Fruit fly (Drosophila melanogaster) whole organism, embryonic: ENCODE measurements around the gene p115.

Experiments used
- ATbp ChIP-seq: fragments of 200-800 bp; sonication (Bioruptor generic); optimal IDR thresholded peaks from 2 replicates; lab custom pipeline; 2017; ENCODE audit warnings: missing biosample characterization, mild to moderate bottlenecking, missing genetic modification characterization, missing genetic modification reagents
- CG10431 ChIP-seq: fragments of 200-800 bp; sonication (Bioruptor generic); optimal IDR thresholded peaks from 3 replicates; lab custom pipeline; 2018; ENCODE audit warnings: missing biosample characterization, mild to moderate bottlenecking, missing genetic modification characterization
- CG10543 ChIP-seq: fragments of 200-800 bp; sonication (Bioruptor generic); optimal IDR thresholded peaks from 3 replicates; lab custom pipeline; 2017; ENCODE audit warnings: missing biosample characterization, mild to moderate bottlenecking, missing genetic modification characterization, moderate library complexity
- CG10654 ChIP-seq: fragments of 200-800 bp; sonication (Bioruptor generic); optimal IDR thresholded peaks from 2 replicates; lab custom pipeline; 2016; ENCODE audit warnings: missing biosample characterization, missing genetic modification characterization
- CG12071 ChIP-seq: fragments of 200-800 bp; sonication (Bioruptor generic); optimal IDR thresholded peaks from 3 replicates; lab custom pipeline; 2018; ENCODE audit warnings: missing biosample characterization, mild to moderate bottlenecking, missing genetic modification characterization
- CG12391 ChIP-seq: fragments of 200-800 bp; sonication (Bioruptor generic); optimal IDR thresholded peaks from 3 replicates; lab custom pipeline; 2018; ENCODE audit warnings: missing biosample characterization, mild to moderate bottlenecking, missing genetic modification characterization, moderate library complexity
- CG15011 ChIP-seq: fragments of 200-800 bp; sonication (Bioruptor generic); optimal IDR thresholded peaks from 3 replicates; lab custom pipeline; 2018; ENCODE audit warnings: missing biosample characterization, mild to moderate bottlenecking, missing genetic modification characterization
- CG15073 ChIP-seq: fragments of 200-800 bp; sonication (Bioruptor generic); optimal IDR thresholded peaks from 2 replicates; lab custom pipeline; 2016; ENCODE audit warnings: missing biosample characterization, missing genetic modification characterization
- CG15696 ChIP-seq: fragments of 200-800 bp; sonication (Bioruptor generic); optimal IDR thresholded peaks from 2 replicates; lab custom pipeline; 2019; ENCODE audit warnings: missing biosample characterization, mild to moderate bottlenecking, missing genetic modification characterization, moderate library complexity
- CG17802 ChIP-seq: fragments of 200-800 bp; sonication (Bioruptor generic); optimal IDR thresholded peaks from 2 replicates; lab custom pipeline; 2018; ENCODE audit warnings: missing biosample characterization, mild to moderate bottlenecking, missing genetic modification characterization, moderate library complexity
- CG18764 ChIP-seq: fragments of 200-800 bp; sonication (Bioruptor generic); optimal IDR thresholded peaks from 3 replicates; lab custom pipeline; 2016; ENCODE audit warnings: missing biosample characterization, missing genetic modification characterization
- CG34376 ChIP-seq: fragments of 200-800 bp; sonication (Bioruptor generic); optimal IDR thresholded peaks from 2 replicates; lab custom pipeline; 2018; ENCODE audit warnings: missing biosample characterization, mild to moderate bottlenecking, missing genetic modification characterization
- CG43689 ChIP-seq: fragments of 200-800 bp; sonication (Bioruptor generic); IDR thresholded peaks from 2 replicates; pipeline ENCODE4 v1.3.6; 2022; ENCODE audit warnings: missing biosample characterization, missing genetic modification characterization
- CG6175 ChIP-seq: fragments of 200-800 bp; sonication (Bioruptor generic); IDR thresholded peaks from 3 replicates; pipeline ENCODE4 v1.3.6; 2022; ENCODE audit warnings: missing biosample characterization, missing genetic modification characterization
- CG7786 ChIP-seq: fragments of 200-800 bp; sonication (Bioruptor generic); optimal IDR thresholded peaks from 2 replicates; lab custom pipeline; 2016; ENCODE audit warnings: missing biosample characterization, missing genetic modification characterization
- CG9932 ChIP-seq: fragments of 200-800 bp; sonication (Bioruptor generic); IDR thresholded peaks from 2 replicates; pipeline ENCODE4 v1.3.6; 2022; ENCODE audit warnings: missing biosample characterization, missing genetic modification characterization
- CHES-1-like ChIP-seq: fragments of 200-800 bp; sonication (Bioruptor generic); optimal IDR thresholded peaks from 2 replicates; lab custom pipeline; 2016; ENCODE audit warnings: missing biosample characterization, missing genetic modification characterization
- Dip2 ChIP-seq: fragments of 200-800 bp; sonication (Bioruptor generic); IDR thresholded peaks from 2 replicates; pipeline ENCODE4 v1.3.6; 2022; ENCODE audit warnings: missing biosample characterization, missing genetic modification characterization
- Ets97D ChIP-seq: fragments of 200-800 bp; sonication (Bioruptor generic); optimal IDR thresholded peaks from 3 replicates; lab custom pipeline; 2016; ENCODE audit warnings: missing biosample characterization, missing genetic modification characterization
- Fer1 ChIP-seq: fragments of 200-800 bp; sonication (Bioruptor generic); optimal IDR thresholded peaks from 2 replicates; lab custom pipeline; 2017; ENCODE audit warnings: missing biosample characterization, mild to moderate bottlenecking, missing genetic modification characterization
- H2.0 ChIP-seq: fragments of 200-800 bp; sonication (Bioruptor generic); IDR thresholded peaks from 2 replicates; pipeline ENCODE4 v1.3.6; 2022; ENCODE audit warnings: missing biosample characterization, missing genetic modification characterization
- Jarid2 ChIP-seq: fragments of 200-800 bp; sonication (Bioruptor generic); optimal IDR thresholded peaks from 3 replicates; lab custom pipeline; 2017; ENCODE audit warnings: mild to moderate bottlenecking, missing biosample characterization, missing genetic modification reagents, missing genetic modification characterization
- Kr ChIP-seq: fragments of 200-800 bp; sonication (Bioruptor generic); optimal IDR thresholded peaks from 2 replicates; lab custom pipeline; 2017; ENCODE audit warnings: missing biosample characterization, mild to moderate bottlenecking, missing genetic modification characterization
- Lhr ChIP-seq: fragments of 200-800 bp; sonication (Bioruptor generic); optimal IDR thresholded peaks from 3 replicates; lab custom pipeline; 2017; ENCODE audit warnings: mild to moderate bottlenecking, missing biosample characterization, missing genetic modification reagents, missing genetic modification characterization
- Lim3 ChIP-seq: fragments of 200-800 bp; sonication (Bioruptor generic); IDR thresholded peaks from 2 replicates; pipeline ENCODE4 v1.3.6; 2022; ENCODE audit warnings: missing biosample characterization, missing genetic modification characterization
- MTF-1 ChIP-seq: fragments of 200-800 bp; sonication (Bioruptor generic); optimal IDR thresholded peaks from 2 replicates; lab custom pipeline; 2018; ENCODE audit warnings: missing biosample characterization, mild to moderate bottlenecking, missing genetic modification characterization, borderline replicate concordance
- Mes4 ChIP-seq: fragments of 200-800 bp; sonication (Bioruptor generic); optimal IDR thresholded peaks from 2 replicates; lab custom pipeline; 2016; ENCODE audit warnings: missing biosample characterization, missing genetic modification characterization
- Neu2 ChIP-seq: fragments of 200-800 bp; sonication (Bioruptor generic); optimal IDR thresholded peaks from 3 replicates; lab custom pipeline; 2016; ENCODE audit warnings: missing biosample characterization, missing genetic modification characterization, borderline replicate concordance
- PHDP ChIP-seq: fragments of 200-800 bp; sonication (Bioruptor generic); optimal IDR thresholded peaks from 3 replicates; lab custom pipeline; 2018; ENCODE audit warnings: missing biosample characterization, mild to moderate bottlenecking, missing genetic modification characterization, moderate library complexity
- Rfx ChIP-seq: fragments of 200-800 bp; sonication (Bioruptor generic); IDR thresholded peaks from 2 replicates; pipeline ENCODE4 v1.3.6; 2022; ENCODE audit warnings: missing biosample characterization, missing genetic modification characterization
- Six4 ChIP-seq: fragments of 200-800 bp; sonication (Bioruptor generic); optimal IDR thresholded peaks from 2 replicates; lab custom pipeline; 2016; ENCODE audit warnings: missing biosample characterization, missing genetic modification characterization
- al ChIP-seq: fragments of 200-800 bp; sonication (Bioruptor generic); IDR thresholded peaks from 2 replicates; pipeline ENCODE4 v1.3.6; 2022; ENCODE audit warnings: missing biosample characterization, missing genetic modification characterization
- chif ChIP-seq, 2 experiments: fragments of 200-800 bp; sonication (Bioruptor generic); optimal IDR thresholded peaks; 3 replicates each; lab custom pipeline; 2016; ENCODE audit warnings: missing biosample characterization in 2 of 2, missing genetic modification characterization in 2 of 2
- corto ChIP-seq: fragments of 200-800 bp; sonication (Bioruptor generic); optimal IDR thresholded peaks from 2 replicates; lab custom pipeline; 2016; ENCODE audit warnings: missing biosample characterization, mild to moderate bottlenecking, missing genetic modification characterization, moderate library complexity
- crol ChIP-seq: fragments of 200-800 bp; sonication (Bioruptor generic); IDR thresholded peaks from 2 replicates; pipeline ENCODE4 v1.3.6; 2022; ENCODE audit warnings: missing biosample characterization, missing genetic modification characterization
- fd102C ChIP-seq: fragments of 200-800 bp; sonication (Bioruptor generic); optimal IDR thresholded peaks from 2 replicates; lab custom pipeline; 2018; ENCODE audit warnings: missing biosample characterization, mild to moderate bottlenecking, missing genetic modification characterization, moderate library complexity
- ftz-f1 ChIP-seq: fragments of 200-800 bp; sonication (Bioruptor generic); optimal IDR thresholded peaks from 2 replicates; lab custom pipeline; 2016; ENCODE audit warnings: missing biosample characterization, missing genetic modification characterization
- gcm2 ChIP-seq: fragments of 200-800 bp; sonication (Bioruptor generic); optimal IDR thresholded peaks from 2 replicates; lab custom pipeline; 2016; ENCODE audit warnings: missing biosample characterization, missing genetic modification characterization
- gro ChIP-seq: fragments of 200-800 bp; sonication (Bioruptor generic); optimal IDR thresholded peaks from 2 replicates; lab custom pipeline; 2016; ENCODE audit warnings: missing biosample characterization, missing genetic modification characterization
- oc ChIP-seq: fragments of 200-800 bp; sonication (Bioruptor generic); optimal IDR thresholded peaks from 2 replicates; lab custom pipeline; 2018; ENCODE audit warnings: missing biosample characterization, mild to moderate bottlenecking, missing genetic modification characterization, moderate library complexity
- p53 ChIP-seq: fragments of 200-800 bp; sonication (Bioruptor generic); optimal IDR thresholded peaks from 2 replicates; lab custom pipeline; 2016; ENCODE audit warnings: missing biosample characterization, missing genetic modification characterization
- prd ChIP-seq, 3 experiments: fragments of >200 bp in 2 of 3; fragments of 200-800 bp in 1 of 3; sonication (Bioruptor generic) in 1 of 3; optimal IDR thresholded peaks in 2 of 3; IDR thresholded peaks in 1 of 3; 2 replicates in 2 of 3; 3 replicates in 1 of 3; pipeline versions ENCODE4 v1.3.6 to Lab custom; 2017 to 2022; ENCODE audit warnings: missing biosample characterization in 1 of 3, missing genetic modification characterization in 1 of 3
- repo ChIP-seq: fragments of 200-800 bp; sonication (Bioruptor generic); optimal IDR thresholded peaks from 2 replicates; lab custom pipeline; 2016; ENCODE audit warnings: missing biosample characterization, missing genetic modification characterization
- row ChIP-seq: fragments of 200-800 bp; sonication (Bioruptor generic); IDR thresholded peaks from 3 replicates; pipeline ENCODE4 v1.3.6; 2022; ENCODE audit warnings: missing biosample characterization, missing genetic modification characterization
- run ChIP-seq: fragments of 200-800 bp; sonication (Bioruptor generic); optimal IDR thresholded peaks from 3 replicates; lab custom pipeline; 2018; ENCODE audit warnings: missing biosample characterization, mild to moderate bottlenecking, missing genetic modification characterization
- scrt ChIP-seq: fragments of 200-800 bp; sonication (Bioruptor generic); optimal IDR thresholded peaks from 2 replicates; lab custom pipeline; 2018; ENCODE audit warnings: missing biosample characterization, mild to moderate bottlenecking, missing genetic modification characterization, moderate library complexity
- slou ChIP-seq: fragments of 200-800 bp; sonication (Bioruptor generic); optimal IDR thresholded peaks from 3 replicates; lab custom pipeline; 2016; ENCODE audit warnings: missing biosample characterization, missing genetic modification characterization
- tll ChIP-seq, 2 experiments: fragments of 200-800 bp in 1 of 2; fragments of >200 bp in 1 of 2; sonication (Bioruptor generic) in 1 of 2; optimal IDR thresholded peaks; 2 replicates each; lab custom pipeline; 2017 to 2019; ENCODE audit warnings: missing biosample characterization in 2 of 2, missing genetic modification characterization in 2 of 2, mild to moderate bottlenecking in 1 of 2, moderate library complexity in 1 of 2
- zfh2 ChIP-seq: fragments of 200-800 bp; sonication (Bioruptor generic); optimal IDR thresholded peaks from 2 replicates; lab custom pipeline; 2016; ENCODE audit warnings: missing biosample characterization, missing genetic modification characterization

p115 gene

DNA sequence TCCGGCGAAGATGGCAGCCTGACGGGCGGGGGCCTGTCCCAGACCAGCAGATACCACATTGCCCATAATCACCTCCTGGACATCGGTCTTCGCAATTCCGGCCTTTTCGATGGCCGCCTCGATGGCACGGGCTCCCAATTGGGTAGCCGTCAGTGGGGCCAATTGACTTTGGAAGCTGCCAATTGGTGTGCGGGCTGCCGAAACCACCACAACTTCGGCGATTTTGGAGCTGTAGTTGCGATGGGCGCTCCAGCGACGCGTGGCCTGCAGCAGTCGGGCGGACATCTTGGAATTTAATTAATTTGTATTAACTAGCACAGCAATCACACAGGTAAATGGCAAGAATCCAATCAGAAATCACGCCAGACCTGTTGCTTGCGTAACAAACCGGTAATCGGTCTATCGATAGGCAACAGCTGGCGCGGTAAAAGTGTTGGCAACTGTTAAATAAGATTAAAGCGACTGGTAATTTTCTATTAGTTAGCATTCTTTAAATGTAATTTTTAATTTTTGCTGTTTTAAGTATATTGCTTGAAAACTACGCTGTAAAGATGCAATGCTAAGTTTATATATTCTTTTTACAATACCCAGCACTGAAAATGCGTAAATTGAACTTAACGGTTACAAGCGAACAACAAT lies 5.3 kb upstream of the p115 start, which contains the start of gene Acat1 (continued):
- no peak for TF ChIP-seq CG12071 (GFP tag; lab: Kevin White, UChicago)
- TF ChIP-seq Lhr = peak; percentile 27
- no peak for TF ChIP-seq CG43689 (GFP tag; lab: Robert Waterston, UW)
- TF ChIP-seq Six4 (GFP tag; lab: Kevin White, UChicago) = peak; percentile 15
- TF ChIP-seq oc = no peak
- no peak for TF ChIP-seq Neu2
- peak; percentile 26; the same call in 1 of the 2 replicates for TF ChIP-seq H2.0 (GFP tag; lab: Robert Waterston, UW)
- TF ChIP-seq CG15011 (GFP tag; lab: Kevin White, UChicago) = no peak
- no peak for TF ChIP-seq gcm2 (GFP tag; lab: Kevin White, UChicago)
- no peak for TF ChIP-seq gro (GFP tag; lab: Kevin White, UChicago)
- no peak for TF ChIP-seq prd (optimal IDR thresholded peaks at IDR 0.05; lab: Kevin White, UChicago)
- peak; percentile 72 for TF ChIP-seq prd (GFP tag; IDR thresholded peaks at IDR 0.05; lab: Robert Waterston, UW)
- TF ChIP-seq Mes4 (GFP tag; lab: Kevin White, UChicago) = no peak
- no peak for TF ChIP-seq CG10431
- TF ChIP-seq CG10654 = peak; percentile 48
- TF ChIP-seq Fer1 (GFP tag; lab: Kevin White, UChicago) = no peak
- no peak for TF ChIP-seq Lim3
- no peak for TF ChIP-seq fd102C (GFP tag; lab: Kevin White, UChicago)
- TF ChIP-seq CG9932 (GFP tag; lab: Robert Waterston, UW) = peak; percentile 57
- no peak for TF ChIP-seq CG6175 (GFP tag; lab: Robert Waterston, UW)
- TF ChIP-seq scrt (GFP tag; lab: Kevin White, UChicago) = peak; percentile 91
- TF ChIP-seq CG15696 (tag; lab: Kevin White, UChicago) = no peak
- TF ChIP-seq run (tag; lab: Kevin White, UChicago) = no peak
- peak; percentile 8 to 38 for TF ChIP-seq chif (GFP tag; optimal IDR thresholded peaks at IDR 0.05; lab: Kevin White, UChicago)
- TF ChIP-seq tll (GFP tag; optimal IDR thresholded peaks at IDR 0.05; lab: Kevin White, UChicago) = no peak
- TF ChIP-seq corto (GFP tag; lab: Kevin White, UChicago) = peak; percentile 49
- TF ChIP-seq Dip2 (GFP tag; lab: Robert Waterston, UW) = no peak
- peak; percentile 31 for TF ChIP-seq CHES-1-like (GFP tag; lab: Kevin White, UChicago)
- no peak for TF ChIP-seq p53 (GFP tag; lab: Kevin White, UChicago)
- TF ChIP-seq Jarid2 (GFP tag; lab: Kevin White, UChicago) = peak; percentile 12
- peak; percentile 43; the same call in 1 of the 3 replicates for TF ChIP-seq row (GFP tag; lab: Robert Waterston, UW)
- TF ChIP-seq PHDP = peak; percentile 61
- peak; percentile 42 for TF ChIP-seq repo
- TF ChIP-seq Kr = no peak
- no peak for TF ChIP-seq slou
- TF ChIP-seq ATbp (GFP tag; lab: Kevin White, UChicago) = no peak
- TF ChIP-seq Ets97D (GFP tag; lab: Kevin White, UChicago) = peak; percentile 53
- no peak for TF ChIP-seq CG10543 (GFP tag; lab: Kevin White, UChicago)
- TF ChIP-seq ftz-f1 = no peak
- no peak for TF ChIP-seq CG15073 (GFP tag; lab: Kevin White, UChicago)
- TF ChIP-seq MTF-1 (GFP tag; lab: Kevin White, UChicago) = peak; percentile 6
- peak; percentile 40 for TF ChIP-seq CG7786 (GFP tag; lab: Kevin White, UChicago)
- no peak for TF ChIP-seq crol (GFP tag; lab: Robert Waterston, UW)
- peak; percentile 7; the same call in 1 of the 2 replicates for TF ChIP-seq al (GFP tag; lab: Robert Waterston, UW)
- no peak for TF ChIP-seq CG17802 (tag; lab: Kevin White, UChicago)
- peak; percentile 77 for TF ChIP-seq zfh2 (GFP tag; lab: Kevin White, UChicago)
- peak; percentile 15 for TF ChIP-seq CG18764
- TF ChIP-seq CG34376 (GFP tag; lab: Kevin White, UChicago) = peak; percentile 0
- peak; percentile 72 for TF ChIP-seq Rfx (GFP tag; lab: Robert Waterston, UW)
- peak; percentile 75 for TF ChIP-seq CG12391 (tag; lab: Kevin White, UChicago)
